Worm (Caenorhabditis elegans): ENCODE data around the gene C32C4.3.

ce11 chrV:10693749-10694148, 46.8 kb upstream of the C32C4.3 start:
- TF ChIP-seq ces-1 (GFP tag; optimal IDR thresholded peaks at IDR 0.05): no peak
- no peak for TF ChIP-seq snpc-4 (tag; optimal IDR thresholded peaks at IDR 0.05)
- TF ChIP-seq nhr-237 (tag; optimal IDR thresholded peaks at IDR 0.05): no peak
- no peak for TF ChIP-seq nhr-28 (tag; optimal IDR thresholded peaks at IDR 0.05)
